Worm (Caenorhabditis elegans) whole organism, young adult: Measurements from ENCODE around the gene H34I24.1.

Source experiments
- B0019.2 ChIP-seq: fragments of 200-800 bp; sonication (Bioruptor generic); conservative IDR thresholded peaks from 2 replicates; pipeline ENCODE4 v1.3.6; 2022; ENCODE audit warnings: missing genetic modification reagents, missing genetic modification characterization, missing compliant biosample characterization
- B0261.1 ChIP-seq: sonication (generic microtip); optimal IDR thresholded peaks from 2 replicates; lab custom pipeline; 2016; ENCODE audit warnings: mild to moderate bottlenecking, missing genetic modification characterization, moderate library complexity, missing compliant biosample characterization
- C06A6.2 ChIP-seq: fragments of 200-800 bp; sonication (Bioruptor generic); conservative IDR thresholded peaks from 2 replicates; pipeline ENCODE4 v1.3.6; 2022; ENCODE audit warnings: missing genetic modification characterization, missing compliant biosample characterization
- F22D6.2 ChIP-seq: sonication (generic microtip); optimal IDR thresholded peaks from 2 replicates; lab custom pipeline; 2016; ENCODE audit warnings: mild to moderate bottlenecking, missing genetic modification characterization, missing compliant biosample characterization
- F49E8.2 ChIP-seq: sonication (generic microtip); optimal IDR thresholded peaks from 3 replicates; lab custom pipeline; 2017; ENCODE audit warnings: missing genetic modification characterization, mild to moderate bottlenecking, missing compliant biosample characterization, antibody characterized with exemption, moderate library complexity; ENCODE audit not compliant: insufficient read depth
- K12H6.12 ChIP-seq: fragments of 200-800 bp; sonication (Bioruptor generic); optimal IDR thresholded peaks from 2 replicates; lab custom pipeline; 2018; ENCODE audit warnings: mild to moderate bottlenecking, missing genetic modification characterization, missing compliant biosample characterization
- T26A5.8 ChIP-seq: sonication (generic microtip); optimal IDR thresholded peaks from 2 replicates; lab custom pipeline; 2016; ENCODE audit warnings: missing genetic modification characterization, missing compliant biosample characterization
- Y67H2A.10 ChIP-seq: fragments of 200-800 bp; sonication (Bioruptor generic); conservative IDR thresholded peaks from 2 replicates; pipeline ENCODE4 v1.3.6; 2022; ENCODE audit warnings: missing genetic modification reagents, missing genetic modification characterization, missing compliant biosample characterization
- attf-6 ChIP-seq: fragments of 200-800 bp; sonication (Bioruptor generic); IDR thresholded peaks from 2 replicates; pipeline ENCODE4 v1.3.6; 2022; ENCODE audit warnings: missing genetic modification reagents, missing genetic modification characterization, missing compliant biosample characterization
- egl-44 ChIP-seq: fragments of 200-800 bp; sonication (Bioruptor generic); IDR thresholded peaks from 2 replicates; pipeline ENCODE4 v1.3.6; 2022; ENCODE audit warnings: missing genetic modification reagents, missing genetic modification characterization, missing compliant biosample characterization
- him-1 ChIP-seq: sonication (generic microtip); optimal IDR thresholded peaks from 2 replicates; lab custom pipeline; 2016; ENCODE audit warnings: missing genotype, missing genetic modification reagents, missing genetic modification characterization, missing compliant biosample characterization
- hlh-26 ChIP-seq: fragments of 200-800 bp; sonication (Bioruptor generic); conservative IDR thresholded peaks from 2 replicates; pipeline ENCODE4 v1.3.6; 2022; ENCODE audit warnings: missing genetic modification reagents, missing genetic modification characterization, missing compliant biosample characterization
- hmg-1.2 ChIP-seq: fragments of 200-800 bp; sonication (Bioruptor generic); IDR thresholded peaks from 2 replicates; pipeline ENCODE4 v1.3.6; 2022; ENCODE audit warnings: missing genetic modification reagents, missing genetic modification characterization, missing compliant biosample characterization
- hrde-1 ChIP-seq: sonication (generic microtip); optimal IDR thresholded peaks from 2 replicates; lab custom pipeline; 2016; ENCODE audit warnings: missing genetic modification characterization, mild to moderate bottlenecking, missing compliant biosample characterization, moderate library complexity, missing genotype, missing genetic modification reagents, borderline replicate concordance
- hsf-1 ChIP-seq: fragments of 200-800 bp; sonication (Bioruptor generic); IDR thresholded peaks from 2 replicates; pipeline ENCODE4 v1.3.6; 2022; ENCODE audit warnings: missing genetic modification reagents, missing genetic modification characterization, missing compliant biosample characterization
- lag-1 ChIP-seq: fragments of 200-800 bp; sonication (Bioruptor generic); IDR thresholded peaks from 2 replicates; pipeline ENCODE4 v1.3.6; 2022; ENCODE audit warnings: missing genetic modification reagents, missing genetic modification characterization, missing compliant biosample characterization
- lin-54 ChIP-seq: fragments of 200-800 bp; sonication (Bioruptor generic); optimal IDR thresholded peaks from 2 replicates; lab custom pipeline; 2018; ENCODE audit warnings: mild to moderate bottlenecking, missing genetic modification characterization, missing compliant biosample characterization
- madf-10 ChIP-seq: sonication (generic microtip); optimal IDR thresholded peaks from 2 replicates; lab custom pipeline; 2016; ENCODE audit warnings: mild to moderate bottlenecking, missing genetic modification characterization, missing compliant biosample characterization
- mcd-1 ChIP-seq: fragments of 200-800 bp; sonication (Bioruptor generic); IDR thresholded peaks from 2 replicates; pipeline ENCODE4 v1.3.6; 2022; ENCODE audit warnings: missing genetic modification reagents, missing genetic modification characterization, missing compliant biosample characterization
- mel-28 ChIP-seq: sonication (generic microtip); optimal IDR thresholded peaks from 2 replicates; lab custom pipeline; 2016; ENCODE audit warnings: borderline replicate concordance, mild to moderate bottlenecking, missing genetic modification characterization, missing compliant biosample characterization
- mxl-1 ChIP-seq: sonication (generic microtip); optimal IDR thresholded peaks from 2 replicates; lab custom pipeline; 2016; ENCODE audit warnings: missing genetic modification characterization, missing compliant biosample characterization
- nfya-1 ChIP-seq: sonication (generic microtip); optimal IDR thresholded peaks from 2 replicates; lab custom pipeline; 2017; ENCODE audit warnings: antibody characterized with exemption, missing compliant biosample characterization, missing genetic modification characterization, borderline replicate concordance; ENCODE audit not compliant: insufficient read depth
- nfya-2 ChIP-seq: fragments of 200-800 bp; sonication (Bioruptor generic); IDR thresholded peaks from 2 replicates; pipeline ENCODE4 v1.3.6; 2022; ENCODE audit warnings: missing genetic modification reagents, missing genetic modification characterization, missing compliant biosample characterization
- nfyb-1 ChIP-seq: fragments of 200-800 bp; sonication (Bioruptor generic); IDR thresholded peaks from 2 replicates; pipeline ENCODE4 v1.3.6; 2022; ENCODE audit warnings: missing genetic modification reagents, missing genetic modification characterization, missing compliant biosample characterization
- rcor-1 ChIP-seq: fragments of 200-800 bp; sonication (Bioruptor generic); IDR thresholded peaks from 2 replicates; pipeline ENCODE4 v1.3.6; 2022; ENCODE audit warnings: missing genetic modification reagents, missing genetic modification characterization, missing compliant biosample characterization
- sdz-38 ChIP-seq: sonication (generic microtip); optimal IDR thresholded peaks from 2 replicates; lab custom pipeline; 2016; ENCODE audit warnings: missing genotype, missing genetic modification characterization, missing compliant biosample characterization
- sea-2 ChIP-seq: fragments of 200-800 bp; sonication (Bioruptor generic); IDR thresholded peaks from 2 replicates; pipeline ENCODE4 v1.3.6; 2022; ENCODE audit warnings: missing genetic modification characterization, missing compliant biosample characterization
- snpc-1.1 ChIP-seq: sonication (generic microtip); optimal IDR thresholded peaks from 2 replicates; lab custom pipeline; 2017; ENCODE audit warnings: missing genetic modification characterization, mild to moderate bottlenecking, missing compliant biosample characterization, antibody characterized with exemption, moderate library complexity, missing genotype, missing genetic modification reagents; ENCODE audit not compliant: insufficient read depth
- tlf-1 ChIP-seq: fragments of 200-800 bp; sonication (Bioruptor generic); optimal IDR thresholded peaks from 2 replicates; lab custom pipeline; 2018; ENCODE audit warnings: mild to moderate bottlenecking, missing genetic modification characterization, missing compliant biosample characterization
- unc-130 ChIP-seq: sonication (generic microtip); optimal IDR thresholded peaks from 2 replicates; lab custom pipeline; 2016; ENCODE audit warnings: missing genetic modification reagents, missing genetic modification characterization, missing compliant biosample characterization
- unc-62 ChIP-seq: fragments of 150-350 bp; optimal IDR thresholded peaks from 2 replicates; lab custom pipeline; 2014; ENCODE audit warnings: missing biosample characterization, missing genetic modification reagents, missing genetic modification characterization
- xnd-1 ChIP-seq: sonication (generic microtip); optimal IDR thresholded peaks from 2 replicates; lab custom pipeline; 2016; ENCODE audit warnings: missing genotype, missing genetic modification reagents, missing genetic modification characterization, missing compliant biosample characterization
- zfh-2 ChIP-seq: fragments of 200-800 bp; sonication (Bioruptor generic); conservative IDR thresholded peaks from 2 replicates; pipeline ENCODE4 v1.3.6; 2022; ENCODE audit warnings: missing genetic modification reagents, missing genetic modification characterization, missing compliant biosample characterization
- ztf-18 ChIP-seq: sonication (generic microtip); optimal IDR thresholded peaks from 2 replicates; lab custom pipeline; 2016; ENCODE audit warnings: missing genotype, mild to moderate bottlenecking, missing genetic modification characterization, missing compliant biosample characterization
- ztf-25 ChIP-seq: fragments of 200-800 bp; sonication (Bioruptor generic); IDR thresholded peaks from 2 replicates; pipeline ENCODE4 v1.3.6; 2022; ENCODE audit warnings: missing genetic modification reagents, missing genetic modification characterization, missing compliant biosample characterization

The H34I24.1 gene

DNA sequence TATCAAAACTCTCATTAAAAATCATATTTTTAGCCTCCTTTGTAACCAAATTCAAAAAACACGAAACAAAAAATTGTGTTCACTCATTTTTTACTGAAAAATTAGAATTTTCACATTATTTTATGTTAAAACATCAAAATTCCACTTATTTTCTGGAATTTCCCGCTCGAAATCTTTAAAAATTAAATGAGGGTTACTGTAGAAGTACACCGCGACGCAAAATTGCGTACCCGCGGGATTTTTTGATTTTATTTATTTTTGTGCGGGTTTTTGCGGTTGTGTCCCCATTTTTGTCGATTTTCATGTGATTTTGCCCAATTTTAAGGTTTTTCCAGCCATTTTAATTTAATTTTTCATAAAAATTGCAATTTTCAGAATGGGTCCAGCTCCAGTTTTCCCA, 11.5 kb downstream of the H34I24.1 start (continued):
- TF ChIP-seq egl-44 (no peak), B0019.2 (GFP tag; lab: Robert Waterston, UW) (peak; percentile 63; the same call in 1 of the 2 replicates), sea-2 (GFP tag; lab: Robert Waterston, UW) (no peak), nfyb-1 (GFP tag; lab: Robert Waterston, UW) (0 out of 2 replicates have a peak, but pooled peaks have one; percentile 32), mel-28 (tag; lab: Kevin White, UChicago) (no peak), mxl-1 (no peak), lag-1 (GFP tag; lab: Robert Waterston, UW) (no peak), him-1 (tag; lab: Kevin White, UChicago) (peak; percentile 61), tlf-1 (peak; percentile 23), rcor-1 (GFP tag; lab: Robert Waterston, UW) (peak; percentile 47), F22D6.2 (no peak), snpc-1.1 (tag; lab: Kevin White, UChicago) (no peak), xnd-1 (tag; lab: Kevin White, UChicago) (peak; percentile 84), K12H6.12 (tag; lab: Kevin White, UChicago) (no peak), unc-130 (GFP tag; lab: Kevin White, UChicago) (peak; percentile 33), Y67H2A.10 (GFP tag; lab: Robert Waterston, UW) (no peak), ztf-25 (no peak), lin-54 (peak; percentile 80), hsf-1 (GFP tag; lab: Robert Waterston, UW) (peak; percentile 72), madf-10 (tag; lab: Kevin White, UChicago) (no peak), mcd-1 (GFP tag; lab: Robert Waterston, UW) (peak; percentile 37; the same call in 1 of the 2 replicates)

DNA sequence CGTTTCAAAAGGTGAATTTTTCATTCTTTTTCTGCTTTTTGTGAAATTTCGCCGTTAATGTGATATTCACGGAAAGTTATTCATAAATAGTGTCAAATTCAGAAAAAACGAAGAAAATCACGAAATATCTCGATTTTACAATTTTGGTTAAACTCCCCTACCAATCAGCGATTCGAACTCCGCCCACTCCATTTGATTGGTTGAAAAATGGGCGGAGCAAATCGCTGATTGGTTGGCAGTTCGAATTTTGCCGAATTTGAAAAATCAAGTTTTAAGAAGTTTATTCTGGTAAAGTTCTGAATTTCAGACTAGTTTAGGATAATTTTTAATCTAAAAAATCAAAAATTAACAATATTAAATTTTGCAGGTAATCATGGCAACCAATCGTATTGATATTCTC, 17.8 kb downstream of the H34I24.1 start:
- TF ChIP-seq mel-28 (tag; lab: Kevin White, UChicago), result no peak
- TF ChIP-seq C06A6.2, result no peak
- no peak for TF ChIP-seq hrde-1 (tag; lab: Kevin White, UChicago)
- TF ChIP-seq unc-62 (GFP tag; lab: Kevin White, UChicago), result no peak

DNA sequence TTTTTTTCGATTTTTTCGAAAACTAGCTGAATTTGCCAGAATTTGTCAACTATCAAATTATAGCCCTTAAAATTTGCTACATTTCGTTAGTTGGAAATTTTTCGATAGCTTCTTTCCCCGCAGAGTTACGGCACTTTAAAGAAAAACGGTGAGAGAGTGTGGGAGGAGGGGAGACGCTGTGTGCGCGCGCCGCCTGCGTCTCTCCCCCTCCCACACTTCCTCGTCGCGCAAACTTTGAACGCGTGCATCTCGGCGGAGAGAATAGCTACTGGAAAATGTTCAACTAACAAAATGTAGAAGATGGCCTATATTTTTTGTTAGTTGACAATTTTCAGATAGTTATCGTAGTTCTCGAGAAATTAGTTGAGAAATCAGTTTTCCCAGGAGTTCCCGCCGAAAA, 19.8 kb downstream of the H34I24.1 start:
- peak; percentile 51 for TF ChIP-seq zfh-2 (GFP tag; lab: Robert Waterston, UW)
- peak; percentile 86 for TF ChIP-seq hmg-1.2 (GFP tag; lab: Robert Waterston, UW)
- TF ChIP-seq T26A5.8 (tag; lab: Kevin White, UChicago), result no peak
- TF ChIP-seq, all 124 proteins: peak for 2

DNA sequence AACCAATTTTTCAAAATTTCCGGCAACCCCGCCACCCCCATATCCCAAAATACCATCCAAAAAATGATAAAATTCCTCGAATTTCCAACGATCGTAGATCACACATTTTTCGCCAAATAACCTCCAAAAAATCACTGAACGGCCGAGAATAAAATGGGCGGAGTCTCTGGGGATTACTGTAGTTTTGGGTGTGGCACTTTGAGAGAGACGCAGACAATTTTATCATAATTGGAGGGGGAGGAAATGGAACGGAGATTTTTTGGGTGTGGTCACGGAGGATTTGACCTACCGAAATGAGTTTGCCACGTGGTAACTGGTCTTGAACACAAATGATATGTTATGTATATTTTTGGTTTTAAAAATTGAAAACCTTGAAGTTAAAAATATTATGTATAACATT, 21.6 kb downstream of the H34I24.1 start:
- TF ChIP-seq F49E8.2 (tag; lab: Kevin White, UChicago) (no peak), B0261.1 (no peak), sdz-38 (tag; lab: Kevin White, UChicago) (no peak), ztf-25 (no peak), nfya-2 (no peak), attf-6 (GFP tag; lab: Robert Waterston, UW) (no peak), hsf-1 (GFP tag; lab: Robert Waterston, UW) (no peak), nfya-1 (tag; lab: Kevin White, UChicago) (no peak), ztf-18 (tag; lab: Kevin White, UChicago) (no peak), hlh-26 (no peak), snpc-1.1 (tag; lab: Kevin White, UChicago) (no peak)
